Worm (Caenorhabditis elegans) whole organism, mixed stage, embryonic: Measurements from ENCODE around the gene C27D6.15.
A peak's percentile ranks its signal among the peaks of the same experiment; 100 is the strongest.

ENCODE experiments used
- M03D4.4 ChIP-seq: sonication (generic microtip); optimal IDR thresholded peaks from 2 replicates; lab custom pipeline; 2017; ENCODE audit warnings: mild to moderate bottlenecking, missing genetic modification characterization, missing compliant biosample characterization
- bed-3 ChIP-seq: fragments of 200-800 bp; sonication (Bioruptor generic); optimal IDR thresholded peaks from 3 replicates; lab custom pipeline; 2018; ENCODE audit warnings: mild to moderate bottlenecking, missing genetic modification characterization, moderate library complexity, missing compliant biosample characterization
- blmp-1 ChIP-seq: fragments of 150-350 bp; optimal IDR thresholded peaks from 2 replicates; lab custom pipeline; 2014; ENCODE audit warnings: missing biosample characterization, missing genetic modification characterization
- ceh-39 ChIP-seq: fragments of 150-350 bp; optimal IDR thresholded peaks from 2 replicates; lab custom pipeline; 2014; ENCODE audit warnings: missing biosample characterization, missing genetic modification characterization
- ceh-43 ChIP-seq: fragments of 200-800 bp; sonication (Bioruptor generic); optimal IDR thresholded peaks from 2 replicates; lab custom pipeline; 2018; ENCODE audit warnings: mild to moderate bottlenecking, missing genetic modification characterization, moderate library complexity, missing compliant biosample characterization
- ceh-83 ChIP-seq: fragments of 200-800 bp; sonication (Bioruptor generic); optimal IDR thresholded peaks from 2 replicates; lab custom pipeline; 2018; ENCODE audit warnings: mild to moderate bottlenecking, missing genetic modification characterization, missing compliant biosample characterization
- ces-1 ChIP-seq: fragments of 150-350 bp; optimal IDR thresholded peaks from 2 replicates; lab custom pipeline; 2014; ENCODE audit warnings: missing biosample characterization, missing genetic modification reagents, missing genetic modification characterization
- cnd-1 ChIP-seq: fragments of 200-800 bp; sonication (Bioruptor generic); optimal IDR thresholded peaks from 2 replicates; lab custom pipeline; 2018; ENCODE audit warnings: mild to moderate bottlenecking, missing genetic modification characterization, missing compliant biosample characterization
- drap-1 ChIP-seq: fragments of 200-800 bp; sonication (Bioruptor generic); optimal IDR thresholded peaks from 3 replicates; lab custom pipeline; 2018; ENCODE audit warnings: mild to moderate bottlenecking, missing genetic modification characterization, missing compliant biosample characterization
- elt-1 ChIP-seq: sonication (generic microtip); optimal IDR thresholded peaks from 2 replicates; lab custom pipeline; 2017; ENCODE audit warnings: missing genetic modification characterization, mild to moderate bottlenecking, missing compliant biosample characterization, antibody characterized with exemption, moderate library complexity, borderline replicate concordance; ENCODE audit not compliant: insufficient read depth
- elt-3 ChIP-seq: fragments of 150-350 bp; optimal IDR thresholded peaks from 2 replicates; lab custom pipeline; 2014; ENCODE audit warnings: missing biosample characterization, missing genetic modification characterization
- flh-1 ChIP-seq: fragments of 200-800 bp; sonication (Bioruptor generic); optimal IDR thresholded peaks from 2 replicates; lab custom pipeline; 2018; ENCODE audit warnings: mild to moderate bottlenecking, missing genetic modification characterization, moderate library complexity, missing compliant biosample characterization
- ham-2 ChIP-seq: fragments of 200-800 bp; sonication (Bioruptor generic); optimal IDR thresholded peaks from 2 replicates; lab custom pipeline; 2018; ENCODE audit warnings: mild to moderate bottlenecking, missing genetic modification characterization, missing compliant biosample characterization
- hlh-1 ChIP-seq: fragments of 150-350 bp; optimal IDR thresholded peaks from 2 replicates; lab custom pipeline; 2014; ENCODE audit warnings: missing biosample characterization, missing genetic modification reagents, missing genetic modification characterization
- lin-13 ChIP-seq: fragments of 150-350 bp; optimal IDR thresholded peaks from 2 replicates; lab custom pipeline; 2014; ENCODE audit warnings: missing biosample characterization, missing genetic modification characterization
- lin-32 ChIP-seq: fragments of 200-800 bp; sonication (Bioruptor generic); optimal IDR thresholded peaks from 2 replicates; lab custom pipeline; 2018; ENCODE audit warnings: mild to moderate bottlenecking, missing genetic modification characterization, missing compliant biosample characterization
- lsy-2 ChIP-seq: fragments of 150-350 bp; optimal IDR thresholded peaks from 2 replicates; lab custom pipeline; 2014; ENCODE audit warnings: missing biosample characterization, missing genetic modification characterization
- mab-5 ChIP-seq: fragments of 150-350 bp; optimal IDR thresholded peaks from 2 replicates; lab custom pipeline; 2014; ENCODE audit warnings: missing biosample characterization, missing genetic modification characterization
- mep-1 ChIP-seq: fragments of 150-350 bp; optimal IDR thresholded peaks from 2 replicates; lab custom pipeline; 2017; ENCODE audit warnings: missing biosample characterization, missing genetic modification reagents, missing genetic modification characterization, inconsistent platforms
- mls-2 ChIP-seq: sonication (generic microtip); optimal IDR thresholded peaks from 2 replicates; lab custom pipeline; 2016; ENCODE audit warnings: mild to moderate bottlenecking, missing genetic modification characterization, moderate library complexity, missing compliant biosample characterization
- nhr-2 ChIP-seq: fragments of 150-350 bp; optimal IDR thresholded peaks from 2 replicates; lab custom pipeline; 2014; ENCODE audit warnings: missing biosample characterization, missing genetic modification characterization
- nhr-237 ChIP-seq: fragments of 150-350 bp; optimal IDR thresholded peaks from 2 replicates; lab custom pipeline; 2014; ENCODE audit warnings: missing biosample characterization, missing genetic modification characterization
- nhr-28 ChIP-seq: fragments of 150-350 bp; optimal IDR thresholded peaks from 2 replicates; lab custom pipeline; 2014; ENCODE audit warnings: missing biosample characterization, missing genetic modification characterization
- nhr-76 ChIP-seq: sonication (generic microtip); optimal IDR thresholded peaks from 2 replicates; lab custom pipeline; 2017; ENCODE audit warnings: missing biosample characterization, missing genetic modification characterization
- pha-4 ChIP-seq: fragments of 150-350 bp; optimal IDR thresholded peaks from 2 replicates; lab custom pipeline; 2018; ENCODE audit warnings: missing biosample characterization, missing genetic modification reagents, missing genetic modification characterization
- snpc-4 ChIP-seq: fragments of 150-350 bp; optimal IDR thresholded peaks from 2 replicates; lab custom pipeline; 2014; ENCODE audit warnings: missing biosample characterization, missing genetic modification characterization
- sptf-1 ChIP-seq: sonication (generic microtip); optimal IDR thresholded peaks from 2 replicates; lab custom pipeline; 2017; ENCODE audit warnings: mild to moderate bottlenecking, missing genetic modification characterization, moderate library complexity, missing compliant biosample characterization
- tbx-8 ChIP-seq: fragments of 200-800 bp; sonication (Bioruptor generic); optimal IDR thresholded peaks from 2 replicates; lab custom pipeline; 2018; ENCODE audit warnings: mild to moderate bottlenecking, missing genetic modification characterization, moderate library complexity, missing compliant biosample characterization
- unc-120 ChIP-seq: sonication (generic microtip); optimal IDR thresholded peaks from 2 replicates; lab custom pipeline; 2017; ENCODE audit warnings: missing genetic modification characterization, missing compliant biosample characterization; ENCODE audit not compliant: poor library complexity, severe bottlenecking
- unc-62 ChIP-seq: fragments of 150-350 bp; optimal IDR thresholded peaks from 2 replicates; lab custom pipeline; 2014; ENCODE audit warnings: missing biosample characterization, missing genetic modification reagents, missing genetic modification characterization
- zip-8 ChIP-seq: fragments of 150-350 bp; optimal IDR thresholded peaks from 2 replicates; lab custom pipeline; 2014; ENCODE audit warnings: missing biosample characterization, missing genetic modification characterization
- ztf-11 ChIP-seq: fragments of 150-350 bp; optimal IDR thresholded peaks from 2 replicates; lab custom pipeline; 2014; ENCODE audit warnings: missing biosample characterization, missing genetic modification characterization

Gene C27D6.15

DNA sequence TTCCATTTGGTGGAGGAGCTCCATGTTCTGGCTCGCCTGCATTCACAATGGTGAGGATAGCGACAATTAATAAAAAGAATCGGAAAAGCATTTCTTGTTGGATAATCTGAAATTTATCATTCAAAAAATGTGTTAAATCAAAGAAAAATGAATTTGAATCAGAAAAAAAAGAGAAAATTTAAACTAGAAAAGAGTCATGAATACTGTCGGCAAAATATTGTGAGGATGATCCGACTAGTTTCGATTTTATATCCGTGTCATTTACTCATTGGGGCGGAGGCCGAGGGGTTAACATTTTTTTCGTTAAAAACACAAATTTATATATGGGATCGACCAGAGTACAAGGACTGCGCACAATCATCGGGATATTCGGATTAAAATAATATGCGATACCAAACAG is 6.2 kb downstream of the C27D6.15 start, which contains the start of gene C27D6.12:
Gene C27D6.12 (minus strand): TSS at position 101 of the 400 bp plus-strand sequence.
- TF ChIP-seq cnd-1, result no peak
- no peak for TF ChIP-seq mep-1
- TF ChIP-seq bed-3 (GFP tag; lab: Kevin White, UChicago), result no peak
- no peak for TF ChIP-seq tbx-8
- no peak for TF ChIP-seq nhr-2 (tag; lab: Kevin White, UChicago)
- no peak for TF ChIP-seq mab-5
- no peak for TF ChIP-seq ham-2 (GFP tag; lab: Kevin White, UChicago)
- TF ChIP-seq unc-120 (tag; lab: Kevin White, UChicago), result no peak
- no peak for TF ChIP-seq elt-1 (tag; lab: Kevin White, UChicago)
- TF ChIP-seq M03D4.4, result no peak
- no peak for TF ChIP-seq ceh-43 (GFP tag; lab: Kevin White, UChicago)
- no peak for TF ChIP-seq hlh-1
- TF ChIP-seq nhr-237 (tag; lab: Kevin White, UChicago), result no peak
- TF ChIP-seq sptf-1, result no peak
- TF ChIP-seq drap-1 (GFP tag; lab: Kevin White, UChicago), result no peak
- TF ChIP-seq ces-1 (GFP tag; lab: Kevin White, UChicago), result no peak
- no peak for TF ChIP-seq flh-1 (GFP tag; lab: Kevin White, UChicago)

DNA sequence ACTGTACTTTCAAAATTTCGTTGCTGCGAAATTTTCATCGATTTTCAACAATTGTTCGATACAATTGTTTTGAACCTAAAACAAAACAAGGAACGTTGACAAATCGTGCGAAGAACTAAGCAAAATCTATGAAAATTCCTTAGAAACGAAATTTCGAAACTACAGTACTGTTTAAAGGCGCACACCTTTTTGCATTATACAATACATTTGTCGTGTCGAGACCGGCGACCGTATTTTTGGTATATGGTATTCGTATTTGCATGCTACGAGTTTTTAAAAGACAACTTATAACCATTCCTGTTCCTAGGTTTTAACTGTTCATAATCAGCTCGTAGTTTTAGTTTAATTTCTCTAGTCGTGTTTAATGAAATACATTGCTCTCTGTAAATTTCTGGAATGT is 6.9 kb downstream of the C27D6.15 start:
- TF ChIP-seq unc-120 (tag; lab: Kevin White, UChicago) (no peak), drap-1 (GFP tag; lab: Kevin White, UChicago) (no peak), pha-4 (tag; lab: Kevin White, UChicago) (no peak), flh-1 (GFP tag; lab: Kevin White, UChicago) (no peak), tbx-8 (no peak), elt-1 (tag; lab: Kevin White, UChicago) (no peak), nhr-76 (no peak), ceh-83 (GFP tag; lab: Kevin White, UChicago) (no peak)

DNA sequence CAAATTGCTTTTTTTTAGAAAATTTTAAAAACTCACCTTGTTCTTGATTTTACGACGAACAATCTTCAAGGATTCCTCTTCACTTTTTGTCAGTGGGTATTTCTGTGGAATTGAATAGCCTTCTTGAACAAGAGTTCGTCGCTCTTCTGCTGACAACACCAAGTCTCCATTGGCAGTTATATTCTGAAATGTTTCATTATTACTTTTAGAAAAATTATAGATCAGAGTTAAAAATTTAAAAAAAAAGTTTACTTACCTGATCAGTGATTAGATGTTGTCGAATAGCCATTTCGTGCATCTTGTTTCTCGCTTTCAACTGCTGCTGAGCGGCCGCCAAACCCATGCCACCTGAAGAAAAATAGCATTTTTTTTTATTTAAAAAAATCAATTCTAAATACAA is 8.6 kb downstream of the C27D6.15 start:
- no peak for TF ChIP-seq ceh-83 (GFP tag; lab: Kevin White, UChicago)
- no peak for TF ChIP-seq pha-4 (tag; lab: Kevin White, UChicago)
- TF ChIP-seq zip-8 (tag; lab: Kevin White, UChicago), result no peak
- no peak for TF ChIP-seq lin-13 (tag; lab: Kevin White, UChicago)
- no peak for TF ChIP-seq ceh-39 (tag; lab: Kevin White, UChicago)

DNA sequence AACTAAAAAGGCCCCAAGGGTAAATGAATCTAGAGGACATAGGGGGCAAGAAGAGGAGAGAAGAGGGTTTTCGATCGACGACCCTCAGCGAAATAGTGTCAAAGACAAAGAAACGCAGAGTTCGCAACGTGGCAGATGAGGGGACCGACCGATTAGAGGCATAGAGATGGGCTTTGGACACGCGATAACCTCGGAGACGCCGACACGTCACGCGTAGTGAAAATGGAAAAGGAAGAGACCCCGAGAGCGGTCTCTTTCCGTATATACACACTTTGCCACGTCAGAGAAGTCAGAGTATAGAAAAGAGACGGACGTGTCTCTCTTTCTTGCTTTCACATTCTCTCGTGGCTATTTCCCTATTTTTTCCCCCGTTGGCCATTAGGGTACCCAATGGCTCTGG is 9.8 kb downstream of the C27D6.15 start:
- TF ChIP-seq cnd-1 (peak; percentile 64), nhr-28 (no peak), unc-62 (GFP tag; lab: Kevin White, UChicago) (peak; percentile 75), ztf-11 (tag; lab: Kevin White, UChicago) (peak; percentile 34), ham-2 (GFP tag; lab: Kevin White, UChicago) (peak; percentile 35), elt-3 (peak; percentile 58), nhr-76 (no peak), hlh-1 (peak; percentile 40), mep-1 (peak; percentile 55), lsy-2 (tag; lab: Kevin White, UChicago) (peak; percentile 17), lin-32 (no peak), unc-120 (tag; lab: Kevin White, UChicago) (peak; percentile 80), elt-1 (tag; lab: Kevin White, UChicago) (peak; percentile 76), mls-2 (peak; percentile 57), ces-1 (GFP tag; lab: Kevin White, UChicago) (peak; percentile 71), ceh-43 (GFP tag; lab: Kevin White, UChicago) (no peak), sptf-1 (peak; percentile 48), drap-1 (GFP tag; lab: Kevin White, UChicago) (peak; percentile 71), blmp-1 (tag; lab: Kevin White, UChicago) (no peak), nhr-2 (tag; lab: Kevin White, UChicago) (peak; percentile 75), ceh-83 (GFP tag; lab: Kevin White, UChicago) (no peak)

DNA sequence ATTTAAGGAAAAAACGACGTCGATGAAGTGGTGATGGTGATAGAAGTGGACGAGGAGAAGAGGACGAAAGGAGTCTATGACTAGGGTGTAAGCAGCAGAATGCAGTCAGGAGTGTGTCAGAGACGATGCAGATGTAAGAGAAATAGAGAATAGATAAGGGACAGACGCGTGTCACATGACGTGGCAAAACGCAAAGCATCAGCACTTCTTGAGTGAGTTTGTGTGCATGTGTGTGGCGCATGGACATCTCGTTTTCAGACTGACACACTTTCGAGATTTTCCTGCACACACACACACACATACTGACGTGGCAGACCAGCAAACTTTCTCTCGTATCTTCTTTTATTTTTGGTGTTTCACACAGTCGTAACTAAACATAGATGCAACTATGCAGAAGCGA is 10.7 kb downstream of the C27D6.15 start:
- TF ChIP-seq unc-62 (GFP tag; lab: Kevin White, UChicago) (peak; percentile 52), zip-8 (tag; lab: Kevin White, UChicago) (no peak), mls-2 (no peak), snpc-4 (no peak), elt-3 (no peak), hlh-1 (peak; percentile 90), bed-3 (GFP tag; lab: Kevin White, UChicago) (no peak)
- TF ChIP-seq, all 35 proteins: peak for 2
